Worm (Caenorhabditis elegans): ENCODE measurements around the gene nhr-221.

DNA sequence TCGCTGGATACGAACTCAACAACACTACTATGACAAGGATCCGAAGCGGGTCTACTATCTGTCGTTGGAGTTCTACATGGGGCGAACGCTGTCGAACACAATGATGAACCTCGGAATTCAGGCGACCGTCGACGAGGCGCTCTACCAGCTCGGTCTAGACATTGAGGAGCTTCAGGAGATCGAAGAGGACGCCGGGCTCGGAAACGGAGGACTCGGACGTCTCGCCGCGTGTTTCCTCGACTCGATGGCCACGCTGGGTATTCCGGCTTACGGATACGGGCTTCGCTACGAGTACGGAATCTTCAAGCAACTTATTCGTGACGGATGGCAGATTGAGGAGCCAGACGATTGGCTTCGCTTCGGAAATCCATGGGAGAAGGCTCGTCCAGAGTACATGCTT is 46.5 kb upstream of the nhr-221 start:
- TF ChIP-seq aptf-2 (GFP tag; conservative IDR thresholded peaks at IDR 0.05) (no peak), zim-3 (tag; optimal IDR thresholded peaks at IDR 0.05) (no peak), T26A5.8 (tag; optimal IDR thresholded peaks at IDR 0.05) (no peak), die-1 (tag; optimal IDR thresholded peaks at IDR 0.05) (no peak), xnd-1 (tag; optimal IDR thresholded peaks at IDR 0.05) (no peak), sea-2 (GFP tag; IDR thresholded peaks at IDR 0.05) (no peak)

Data from whole organism, young adult.